Fruit fly (Drosophila melanogaster) whole organism, embryonic: Measurements from ENCODE around the gene Cap-D3.
A peak's percentile ranks its signal among the peaks of the same experiment; 100 is the strongest.

ENCODE experiments used
- Asciz ChIP-seq: fragments of 200-800 bp; sonication (Bioruptor generic); optimal IDR thresholded peaks from 2 replicates; lab custom pipeline; 2017; ENCODE audit warnings: missing biosample characterization, mild to moderate bottlenecking, missing genetic modification characterization, missing genetic modification reagents
- BEAF-32 ChIP-seq: fragments of 200-800 bp; sonication (Bioruptor generic); optimal IDR thresholded peaks from 3 replicates; lab custom pipeline; 2017; ENCODE audit warnings: missing biosample characterization, missing genetic modification characterization, mild to moderate bottlenecking, moderate library complexity, missing genetic modification reagents
- Bgb ChIP-seq: fragments of 200-800 bp; sonication (Bioruptor generic); IDR thresholded peaks from 2 replicates; pipeline ENCODE4 v1.3.6; 2022; ENCODE audit warnings: missing biosample characterization, missing genetic modification characterization; ENCODE audit not compliant: partially characterized antibody
- CG1024 ChIP-seq: fragments of 200-800 bp; sonication (Bioruptor generic); IDR thresholded peaks from 2 replicates; pipeline ENCODE4 v1.3.6; 2022; ENCODE audit warnings: missing biosample characterization, missing genetic modification characterization
- CG11093 ChIP-seq: fragments of 200-800 bp; sonication (Bioruptor generic); IDR thresholded peaks from 3 replicates; pipeline ENCODE4 v1.3.6; 2022; ENCODE audit warnings: missing biosample characterization, missing genetic modification characterization
- CG1529 ChIP-seq: fragments of 200-800 bp; sonication (Bioruptor generic); optimal IDR thresholded peaks from 3 replicates; lab custom pipeline; 2018; ENCODE audit warnings: missing biosample characterization, missing genetic modification characterization
- CG15514 ChIP-seq: fragments of 200-800 bp; sonication (Bioruptor generic); optimal IDR thresholded peaks from 3 replicates; lab custom pipeline; 2017; ENCODE audit warnings: missing biosample characterization, missing genetic modification characterization, mild to moderate bottlenecking, moderate library complexity, missing genetic modification reagents
- CG1603 ChIP-seq: fragments of 200-800 bp; sonication (Bioruptor generic); optimal IDR thresholded peaks from 2 replicates; lab custom pipeline; 2019; ENCODE audit warnings: missing biosample characterization, mild to moderate bottlenecking, missing genetic modification characterization, moderate library complexity
- CG16813 ChIP-seq: fragments of 200-800 bp; sonication (Bioruptor generic); IDR thresholded peaks from 3 replicates; pipeline ENCODE4 v1.3.6; 2022; ENCODE audit warnings: missing biosample characterization, missing genetic modification characterization; ENCODE audit not compliant: partially characterized antibody
- CG17829 ChIP-seq: fragments of 200-800 bp; optimal IDR thresholded peaks from 2 replicates; lab custom pipeline; 2019; ENCODE audit warnings: missing biosample characterization, mild to moderate bottlenecking, missing genetic modification characterization, moderate library complexity
- CG2199 ChIP-seq: fragments of 200-800 bp; sonication (Bioruptor generic); IDR thresholded peaks from 3 replicates; pipeline ENCODE4 v1.3.6; 2022; ENCODE audit warnings: missing biosample characterization, missing genetic modification characterization
- CG3065 ChIP-seq: fragments of 200-800 bp; sonication (Bioruptor generic); optimal IDR thresholded peaks from 2 replicates; lab custom pipeline; 2016; ENCODE audit warnings: missing biosample characterization, missing genetic modification characterization
- CG34224 ChIP-seq: fragments of 200-800 bp; sonication (Bioruptor generic); IDR thresholded peaks from 3 replicates; pipeline ENCODE4 v1.3.6; 2022; ENCODE audit warnings: missing biosample characterization, missing genetic modification characterization; ENCODE audit not compliant: partially characterized antibody
- CG4282 ChIP-seq: fragments of 200-800 bp; sonication (Bioruptor generic); optimal IDR thresholded peaks from 2 replicates; lab custom pipeline; 2016; ENCODE audit warnings: missing biosample characterization, missing genetic modification characterization
- CG6654 ChIP-seq: fragments of 200-800 bp; sonication (Bioruptor generic); optimal IDR thresholded peaks from 2 replicates; lab custom pipeline; 2017; ENCODE audit warnings: missing biosample characterization, mild to moderate bottlenecking, missing genetic modification characterization
- CG6854 ChIP-seq: fragments of 200-800 bp; sonication (Bioruptor generic); optimal IDR thresholded peaks from 3 replicates; lab custom pipeline; 2017; ENCODE audit warnings: missing biosample characterization, mild to moderate bottlenecking, missing genetic modification characterization
- CG7987 ChIP-seq: fragments of 200-800 bp; sonication (Bioruptor generic); optimal IDR thresholded peaks from 2 replicates; lab custom pipeline; 2018; ENCODE audit warnings: missing biosample characterization, mild to moderate bottlenecking, missing genetic modification characterization, moderate library complexity
- CkIIα-i1 ChIP-seq: fragments of 200-800 bp; sonication (Bioruptor generic); IDR thresholded peaks from 2 replicates; pipeline ENCODE4 v1.3.6; 2022; ENCODE audit warnings: missing biosample characterization, missing genetic modification characterization
- CoRest ChIP-seq: fragments of 200-800 bp; sonication (Bioruptor generic); optimal IDR thresholded peaks from 3 replicates; lab custom pipeline; 2018; ENCODE audit warnings: missing biosample characterization, mild to moderate bottlenecking, missing genetic modification characterization, moderate library complexity
- Dfd ChIP-seq, 2 experiments: fragments of >200 bp; optimal IDR thresholded peaks; 2 replicates each; lab custom pipeline; 2017; ENCODE audit warnings: missing biosample characterization in 2 of 2, missing genetic modification characterization in 2 of 2
- Dll ChIP-seq: fragments of 200-800 bp; sonication (Bioruptor generic); IDR thresholded peaks from 4 replicates; pipeline ENCODE4 v1.3.6; 2022; ENCODE audit warnings: missing biosample characterization, missing genetic modification characterization; ENCODE audit not compliant: partially characterized antibody
- Drgx ChIP-seq: fragments of 200-800 bp; sonication (Bioruptor generic); IDR thresholded peaks from 2 replicates; pipeline ENCODE4 v1.3.6; 2022; ENCODE audit warnings: missing biosample characterization, missing genetic modification characterization
- Fer3 ChIP-seq: fragments of 200-800 bp; sonication (Bioruptor generic); optimal IDR thresholded peaks from 2 replicates; lab custom pipeline; 2018; ENCODE audit warnings: missing biosample characterization, mild to moderate bottlenecking, missing genetic modification characterization, moderate library complexity
- GATAe ChIP-seq: fragments of 200-800 bp; sonication (Bioruptor generic); conservative IDR thresholded peaks from 2 replicates; pipeline ENCODE4 v1.3.6; 2022; ENCODE audit warnings: missing biosample characterization, missing genetic modification characterization
- MBD-R2 ChIP-seq: fragments of 200-800 bp; sonication (Bioruptor generic); IDR thresholded peaks from 2 replicates; pipeline ENCODE4 v1.3.6; 2022; ENCODE audit warnings: missing biosample characterization, missing genetic modification characterization
- Mrtf ChIP-seq: fragments of 200-800 bp; sonication (Bioruptor generic); IDR thresholded peaks from 3 replicates; pipeline ENCODE4 v1.3.6; 2022; ENCODE audit warnings: missing biosample characterization, missing genetic modification characterization
- Ravus ChIP-seq: fragments of 200-800 bp; sonication (Bioruptor generic); IDR thresholded peaks from 2 replicates; pipeline ENCODE4 v1.3.6; 2022; ENCODE audit warnings: missing biosample characterization, missing genetic modification characterization
- Scr ChIP-seq: fragments of 200-800 bp; sonication (Bioruptor generic); IDR thresholded peaks from 2 replicates; pipeline ENCODE4 v1.3.6; 2022; ENCODE audit warnings: missing biosample characterization, missing genetic modification characterization; ENCODE audit not compliant: partially characterized antibody
- Sry-β ChIP-seq: fragments of 200-800 bp; sonication (Bioruptor generic); optimal IDR thresholded peaks from 2 replicates; lab custom pipeline; 2018; ENCODE audit warnings: missing biosample characterization, mild to moderate bottlenecking, missing genetic modification characterization, moderate library complexity
- Sry-δ ChIP-seq: fragments of 200-800 bp; sonication (Bioruptor generic); optimal IDR thresholded peaks from 2 replicates; lab custom pipeline; 2016; ENCODE audit warnings: missing biosample characterization, missing genetic modification characterization
- YL-1 ChIP-seq: fragments of 200-800 bp; sonication (Bioruptor generic); optimal IDR thresholded peaks from 3 replicates; lab custom pipeline; 2017; ENCODE audit warnings: missing biosample characterization, mild to moderate bottlenecking, missing genetic modification characterization
- ato ChIP-seq: fragments of 200-800 bp; sonication (Bioruptor generic); IDR thresholded peaks from 2 replicates; pipeline ENCODE4 v1.3.6; 2022; ENCODE audit warnings: missing biosample characterization, missing genetic modification characterization; ENCODE audit not compliant: partially characterized antibody
- bbx ChIP-seq: fragments of 200-800 bp; sonication (Bioruptor generic); IDR thresholded peaks from 2 replicates; pipeline ENCODE4 v1.3.6; 2022; ENCODE audit warnings: missing biosample characterization, missing genetic modification characterization; ENCODE audit not compliant: partially characterized antibody
- bigmax ChIP-seq: fragments of 200-800 bp; sonication (Bioruptor generic); optimal IDR thresholded peaks from 2 replicates; lab custom pipeline; 2018; ENCODE audit warnings: missing biosample characterization, mild to moderate bottlenecking, missing genetic modification characterization
- cad ChIP-seq: fragments of >200 bp; optimal IDR thresholded peaks from 2 replicates; lab custom pipeline; 2017; ENCODE audit warnings: missing biosample characterization, missing genetic modification characterization
- crp ChIP-seq, 2 experiments: fragments of 200-800 bp; sonication (Bioruptor generic); optimal IDR thresholded peaks; 2 replicates in 1 of 2; 3 replicates in 1 of 2; lab custom pipeline; 2017; ENCODE audit warnings: missing biosample characterization in 2 of 2, missing genetic modification characterization in 2 of 2, mild to moderate bottlenecking in 1 of 2, moderate library complexity in 1 of 2
- hbn ChIP-seq: fragments of 200-800 bp; sonication (Bioruptor generic); IDR thresholded peaks from 2 replicates; pipeline ENCODE4 v1.3.6; 2022; ENCODE audit warnings: missing biosample characterization, missing genetic modification characterization; ENCODE audit not compliant: partially characterized antibody
- insv ChIP-seq, 2 experiments: fragments of 200-800 bp; sonication (Bioruptor generic); optimal IDR thresholded peaks; 3 replicates each; lab custom pipeline; 2016 to 2018; ENCODE audit warnings: missing biosample characterization in 2 of 2, missing genetic modification characterization in 2 of 2
- knrl ChIP-seq: fragments of 200-800 bp; sonication (Bioruptor generic); IDR thresholded peaks from 3 replicates; pipeline ENCODE4 v1.3.6; 2022; ENCODE audit warnings: missing biosample characterization, missing genetic modification characterization; ENCODE audit not compliant: partially characterized antibody
- lab ChIP-seq: fragments of 200-800 bp; sonication (Bioruptor generic); optimal IDR thresholded peaks from 3 replicates; lab custom pipeline; 2017; ENCODE audit warnings: missing biosample characterization, missing genetic modification characterization, mild to moderate bottlenecking, moderate library complexity, missing genetic modification reagents
- mld ChIP-seq: fragments of 200-800 bp; sonication (Bioruptor generic); IDR thresholded peaks from 3 replicates; pipeline ENCODE4 v1.3.6; 2022; ENCODE audit warnings: missing biosample characterization, missing genetic modification characterization; ENCODE audit not compliant: partially characterized antibody
- otp ChIP-seq: fragments of 200-800 bp; sonication (Bioruptor generic); IDR thresholded peaks from 3 replicates; pipeline ENCODE4, ENCODE4 v1.3.6; 2022; ENCODE audit warnings: missing biosample characterization, missing genetic modification characterization
- sd ChIP-seq: fragments of 200-800 bp; sonication (Bioruptor generic); optimal IDR thresholded peaks from 3 replicates; lab custom pipeline; 2018; ENCODE audit warnings: missing biosample characterization, mild to moderate bottlenecking, missing genetic modification characterization, moderate library complexity
- sens ChIP-seq: fragments of 200-800 bp; sonication (Bioruptor generic); peaks from one replicate; lab custom pipeline; 2016; ENCODE audit warnings: missing biosample characterization, missing genetic modification characterization
- slou ChIP-seq: fragments of 200-800 bp; sonication (Bioruptor generic); optimal IDR thresholded peaks from 3 replicates; lab custom pipeline; 2016; ENCODE audit warnings: missing biosample characterization, missing genetic modification characterization
- sqz ChIP-seq: fragments of 200-800 bp; sonication (Bioruptor generic); optimal IDR thresholded peaks from 3 replicates; lab custom pipeline; 2018; ENCODE audit warnings: missing biosample characterization, mild to moderate bottlenecking, missing genetic modification characterization
- tap ChIP-seq: fragments of 200-800 bp; optimal IDR thresholded peaks from 3 replicates; lab custom pipeline; 2019; ENCODE audit warnings: missing biosample characterization, mild to moderate bottlenecking, missing genetic modification characterization, moderate library complexity
- tin ChIP-seq: fragments of 200-800 bp; sonication (Bioruptor generic); optimal IDR thresholded peaks from 3 replicates; lab custom pipeline; 2016; ENCODE audit warnings: missing biosample characterization, missing genetic modification characterization
- tna ChIP-seq: fragments of 200-800 bp; sonication (Bioruptor generic); IDR thresholded peaks from 2 replicates; pipeline ENCODE4 v1.3.6; 2022; ENCODE audit warnings: missing biosample characterization, missing genetic modification characterization; ENCODE audit not compliant: partially characterized antibody

Gene Cap-D3

DNA sequence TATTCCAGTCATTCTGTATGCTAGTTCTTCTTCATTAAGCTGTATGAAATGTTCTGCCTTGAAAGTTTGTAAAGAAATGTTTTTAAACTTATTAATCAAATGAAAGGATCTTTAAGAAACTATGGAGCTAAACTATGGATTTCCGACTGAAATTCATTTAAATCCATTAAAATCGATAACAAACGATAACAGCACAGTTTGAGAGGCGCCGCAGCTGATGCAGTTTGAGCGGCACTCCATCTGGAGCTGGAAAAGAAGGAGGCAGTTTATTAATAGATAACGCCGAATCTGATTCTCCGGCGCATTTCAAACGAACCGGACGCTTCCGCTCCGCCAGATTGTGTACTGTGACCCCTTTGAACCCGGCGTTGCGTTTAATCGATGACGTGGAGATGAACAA, 2.2 kb downstream of the Cap-D3 start, which contains the start of gene CG31915 (continued):
- TF ChIP-seq CG15514 (GFP tag; lab: Kevin White, UChicago) (peak; percentile 29), tap (tag; lab: Kevin White, UChicago) (no peak), crp (GFP tag; optimal IDR thresholded peaks at IDR 0.05; lab: Kevin White, UChicago) (peak; percentile 23 to 85), bbx (GFP tag; lab: Robert Waterston, UW) (peak; percentile 83), ato (GFP tag; lab: Robert Waterston, UW) (peak; percentile 84), BEAF-32 (peak; percentile 8), otp (peak; percentile 91), Mrtf (GFP tag; lab: Robert Waterston, UW) (no peak), bigmax (GFP tag; lab: Kevin White, UChicago) (no peak), sens (GFP tag; lab: Kevin White, UChicago) (peak; percentile 27), Sry-δ (GFP tag; lab: Kevin White, UChicago) (peak; percentile 29), CoRest (no peak), knrl (GFP tag; lab: Robert Waterston, UW) (peak; percentile 51; the same call in 1 of the 3 replicates), CG16813 (GFP tag; lab: Robert Waterston, UW) (peak; percentile 69), cad (GFP tag; lab: Kevin White, UChicago) (peak; percentile 92), CG1024 (GFP tag; lab: Robert Waterston, UW) (no peak), CG1529 (no peak), tna (GFP tag; lab: Robert Waterston, UW) (peak; percentile 85), Drgx (GFP tag; lab: Robert Waterston, UW) (no peak), hbn (GFP tag; lab: Robert Waterston, UW) (peak; percentile 51), CG6654 (peak; percentile 100), Fer3 (tag; lab: Kevin White, UChicago) (no peak), Dfd (GFP tag; optimal IDR thresholded peaks at IDR 0.05; lab: Kevin White, UChicago) (no peak), GATAe (GFP tag; lab: Robert Waterston, UW) (no peak), insv (GFP tag; optimal IDR thresholded peaks at IDR 0.05; lab: Kevin White, UChicago) (no peak), MBD-R2 (GFP tag; lab: Robert Waterston, UW) (peak; percentile 82), CG4282 (GFP tag; lab: Kevin White, UChicago) (no peak), mld (GFP tag; lab: Robert Waterston, UW) (peak; percentile 68; the same call in 1 of the 3 replicates), sd (no peak), lab (GFP tag; lab: Kevin White, UChicago) (no peak), CkIIα-i1 (no peak), Bgb (GFP tag; lab: Robert Waterston, UW) (peak; percentile 83), Ravus (GFP tag; lab: Robert Waterston, UW) (no peak), CG2199 (GFP tag; lab: Robert Waterston, UW) (0 out of 3 replicates have a peak, but pooled peaks have one; percentile 25), CG3065 (no peak), CG7987 (GFP tag; lab: Kevin White, UChicago) (no peak), Scr (GFP tag; lab: Robert Waterston, UW) (peak; percentile 67), CG1603 (tag; lab: Kevin White, UChicago) (no peak), Asciz (GFP tag; lab: Kevin White, UChicago) (no peak), CG34224 (GFP tag; lab: Robert Waterston, UW) (peak; percentile 62; the same call in 2 of the 3 replicates), CG17829 (tag; lab: Kevin White, UChicago) (peak; percentile 9), YL-1 (GFP tag; lab: Kevin White, UChicago) (peak; percentile 21), CG6854 (GFP tag; lab: Kevin White, UChicago) (peak; percentile 77), slou (no peak), CG11093 (GFP tag; lab: Robert Waterston, UW) (no peak), tin (GFP tag; lab: Kevin White, UChicago) (no peak), Dll (GFP tag; lab: Robert Waterston, UW) (peak; percentile 47; the same call in 2 of the 4 replicates), Sry-β (GFP tag; lab: Kevin White, UChicago) (no peak), sqz (GFP tag; lab: Kevin White, UChicago) (no peak)
